Worm (Caenorhabditis elegans) whole organism, early embryonic: Measurements from ENCODE around the gene irld-42.

Source experiments
- ama-1 ChIP-seq: fragments of 150-350 bp; optimal IDR thresholded peaks from 2 replicates; lab custom pipeline; 2014
- scrt-1 ChIP-seq: fragments of 200-800 bp; sonication (Bioruptor generic); IDR thresholded peaks from 2 replicates; pipeline ENCODE4 v1.3.6; 2022; ENCODE audit warnings: missing genetic modification characterization, missing compliant biosample characterization

- TF ChIP-seq scrt-1 (GFP tag; lab: Robert Waterston, UW), result no peak
- TF ChIP-seq ama-1, result no peak
Observed at ce11 chrV:1618760-1619159, 49.6 kb upstream of the irld-42 start, which contains the start of gene nhr-179.
